Fruit fly (Drosophila melanogaster) whole organism, wandering third instar larva: ENCODE measurements around the gene Sry-delta.
A peak's percentile ranks its signal among the peaks of the same experiment; 100 is the strongest.

Experiments used
- Abd-B ChIP-seq: fragments of >200 bp; optimal IDR thresholded peaks from 2 replicates; lab custom pipeline; 2017; ENCODE audit warnings: missing biosample characterization, missing genetic modification characterization
- CG32264 ChIP-seq: fragments of 200-800 bp; sonication (Bioruptor generic); optimal IDR thresholded peaks from 2 replicates; lab custom pipeline; 2016; ENCODE audit warnings: missing biosample characterization, missing genetic modification characterization
- CG9705 ChIP-seq: fragments of 200-800 bp; sonication (Bioruptor generic); optimal IDR thresholded peaks from 2 replicates; lab custom pipeline; 2018; ENCODE audit warnings: missing biosample characterization, mild to moderate bottlenecking, missing genetic modification characterization
- CrebA ChIP-seq: fragments of 200-800 bp; sonication (Bioruptor generic); optimal IDR thresholded peaks from 2 replicates; lab custom pipeline; 2016; ENCODE audit warnings: missing biosample characterization, mild to moderate bottlenecking, missing genetic modification characterization, borderline replicate concordance
- Dfd ChIP-seq: fragments of >200 bp; optimal IDR thresholded peaks from 2 replicates; lab custom pipeline; 2017; ENCODE audit warnings: missing biosample characterization, missing genetic modification characterization
- Dif ChIP-seq: fragments of 200-275, 200-300 bp; sonication (Bioruptor generic); optimal IDR thresholded peaks from 2 replicates; lab custom pipeline; 2018; ENCODE audit warnings: missing biosample characterization, missing genetic modification characterization; ENCODE audit not compliant: partially characterized antibody
- GATAd ChIP-seq: sonication (Bioruptor generic); optimal IDR thresholded peaks from 2 replicates; lab custom pipeline; 2016; ENCODE audit warnings: missing biosample characterization, missing genetic modification characterization
- HLH106 ChIP-seq: fragments of 200-800 bp; optimal IDR thresholded peaks from 3 replicates; lab custom pipeline; 2019; ENCODE audit warnings: missing biosample characterization, mild to moderate bottlenecking, missing genetic modification characterization, moderate library complexity
- Hnf4 ChIP-seq: fragments of 200-800 bp; sonication (Bioruptor generic); optimal IDR thresholded peaks from 2 replicates; lab custom pipeline; 2016; ENCODE audit warnings: missing biosample characterization, mild to moderate bottlenecking, missing genetic modification characterization
- Hr78 ChIP-seq: fragments of >200 bp; optimal IDR thresholded peaks from 2 replicates; lab custom pipeline; 2017; ENCODE audit warnings: missing biosample characterization, missing genetic modification characterization
- Hr83 ChIP-seq: fragments of 200-300 bp; sonication (Bioruptor generic); optimal IDR thresholded peaks from 2 replicates; lab custom pipeline; 2016; ENCODE audit warnings: missing biosample characterization, mild to moderate bottlenecking, missing genetic modification characterization, moderate library complexity; ENCODE audit not compliant: poor library complexity, severe bottlenecking
- Jra ChIP-seq: sonication (Bioruptor generic); optimal IDR thresholded peaks from 2 replicates; lab custom pipeline; 2016; ENCODE audit warnings: missing biosample characterization, missing genetic modification characterization
- Mio ChIP-seq: sonication (Bioruptor generic); optimal IDR thresholded peaks from 2 replicates; lab custom pipeline; 2016; ENCODE audit warnings: missing biosample characterization, missing genetic modification characterization
- Myc ChIP-seq: fragments of >200 bp; optimal IDR thresholded peaks from 2 replicates; lab custom pipeline; 2017
- N ChIP-seq: fragments of >200 bp; optimal IDR thresholded peaks from 2 replicates; lab custom pipeline; 2018; ENCODE audit warnings: missing biosample characterization, missing external identifiers, missing genetic modification characterization
- OdsH ChIP-seq: fragments of 200-800 bp; sonication (Bioruptor generic); optimal IDR thresholded peaks from 2 replicates; lab custom pipeline; 2016; ENCODE audit warnings: missing biosample characterization, mild to moderate bottlenecking, missing genetic modification characterization
- Rel ChIP-seq, 2 experiments: fragments of 200-800 bp; sonication (Bioruptor generic) in 1 of 2; optimal IDR thresholded peaks; 2 replicates in 1 of 2; 3 replicates in 1 of 2; lab custom pipeline; 2016 to 2019; ENCODE audit warnings: mild to moderate bottlenecking in 2 of 2, missing biosample characterization in 2 of 2, missing genetic modification characterization in 2 of 2, moderate library complexity in 1 of 2
- Sp1 ChIP-seq: fragments of 200-800 bp; sonication (Bioruptor generic); optimal IDR thresholded peaks from 3 replicates; lab custom pipeline; 2019; ENCODE audit warnings: missing biosample characterization, mild to moderate bottlenecking, missing genetic modification characterization, moderate library complexity
- Vsx2 ChIP-seq: fragments of 200-300, 225-300 bp; sonication (Bioruptor generic); optimal IDR thresholded peaks from 2 replicates; lab custom pipeline; 2018; ENCODE audit warnings: missing biosample characterization, missing genetic modification characterization; ENCODE audit not compliant: partially characterized antibody
- br ChIP-seq: fragments of 200-800 bp; sonication (Bioruptor generic); optimal IDR thresholded peaks from 2 replicates; lab custom pipeline; 2016; ENCODE audit warnings: missing biosample characterization, missing genetic modification characterization
- brk ChIP-seq: fragments of 200-800 bp; sonication (Bioruptor generic); optimal IDR thresholded peaks from 2 replicates; lab custom pipeline; 2016; ENCODE audit warnings: missing biosample characterization, mild to moderate bottlenecking, missing genetic modification characterization
- dl ChIP-seq, 2 experiments: fragments of 175-275, 200-275 bp in 1 of 2; fragments of 200-275 bp in 1 of 2; sonication (Bioruptor generic); optimal IDR thresholded peaks; lab custom pipeline; 2018; ENCODE audit warnings: mild to moderate bottlenecking in 2 of 2, missing biosample characterization in 2 of 2, missing genetic modification characterization in 2 of 2, moderate library complexity in 2 of 2; ENCODE audit not compliant: partially characterized antibody in 2 of 2, insufficient read depth in 1 of 2
- dmrt93B ChIP-seq: fragments of 200-800 bp; sonication (Bioruptor generic); optimal IDR thresholded peaks from 2 replicates; lab custom pipeline; 2018; ENCODE audit warnings: missing biosample characterization, mild to moderate bottlenecking, missing genetic modification characterization
- dsf ChIP-seq: sonication (Bioruptor generic); optimal IDR thresholded peaks from 2 replicates; lab custom pipeline; 2016; ENCODE audit warnings: missing biosample characterization, missing genetic modification characterization, borderline replicate concordance
- ey ChIP-seq: fragments of 200-800 bp; sonication (Bioruptor generic); optimal IDR thresholded peaks from 2 replicates; lab custom pipeline; 2016; ENCODE audit warnings: missing biosample characterization, missing genetic modification characterization
- foxo ChIP-seq, 2 experiments: fragments of 200-800 bp; sonication (Bioruptor generic); optimal IDR thresholded peaks; 2 replicates in 1 of 2; 3 replicates in 1 of 2; lab custom pipeline; 2016 to 2017; ENCODE audit warnings: missing biosample characterization in 2 of 2, missing genetic modification characterization in 2 of 2
- fru ChIP-seq: fragments of 200-800 bp; sonication (Bioruptor generic); optimal IDR thresholded peaks from 3 replicates; lab custom pipeline; 2016; ENCODE audit warnings: missing biosample characterization, mild to moderate bottlenecking, missing genetic modification characterization
- h ChIP-seq: fragments of 200-800 bp; sonication (Bioruptor generic); optimal IDR thresholded peaks from 3 replicates; lab custom pipeline; 2016; ENCODE audit warnings: missing biosample characterization, mild to moderate bottlenecking, missing genetic modification characterization
- jim ChIP-seq: fragments of 175-275, 200-325 bp; sonication (Bioruptor generic); optimal IDR thresholded peaks from 2 replicates; lab custom pipeline; 2016; ENCODE audit warnings: missing biosample characterization, mild to moderate bottlenecking, missing genetic modification characterization
- lola ChIP-seq: fragments of >200 bp; optimal IDR thresholded peaks from 2 replicates; lab custom pipeline; 2017; ENCODE audit warnings: missing biosample characterization, missing genetic modification characterization
- pan ChIP-seq: fragments of >200 bp; optimal IDR thresholded peaks from 2 replicates; lab custom pipeline; 2017
- psq ChIP-seq: fragments of 200-800 bp; sonication (Bioruptor generic); optimal IDR thresholded peaks from 3 replicates; lab custom pipeline; 2017; ENCODE audit warnings: missing biosample characterization, mild to moderate bottlenecking, missing genetic modification characterization, moderate library complexity
- rgr ChIP-seq: fragments of 200-800 bp; sonication (Bioruptor generic); optimal IDR thresholded peaks from 3 replicates; lab custom pipeline; 2016; ENCODE audit warnings: missing biosample characterization, mild to moderate bottlenecking, missing genetic modification characterization
- sage ChIP-seq: fragments of 200-800 bp; sonication (Bioruptor generic); optimal IDR thresholded peaks from 2 replicates; lab custom pipeline; 2016; ENCODE audit warnings: missing biosample characterization, mild to moderate bottlenecking, missing genetic modification characterization
- sv ChIP-seq: fragments of 200-800 bp; sonication (Bioruptor generic); optimal IDR thresholded peaks from 3 replicates; lab custom pipeline; 2016; ENCODE audit warnings: missing biosample characterization, missing genetic modification characterization
- tai ChIP-seq: sonication (Bioruptor generic); optimal IDR thresholded peaks from 2 replicates; lab custom pipeline; 2016; ENCODE audit warnings: missing biosample characterization, missing genetic modification characterization
- usp ChIP-seq: fragments of >200 bp; optimal IDR thresholded peaks from 2 replicates; lab custom pipeline; 2017; ENCODE audit warnings: missing biosample characterization, missing genetic modification characterization
- woc ChIP-seq: sonication (Bioruptor generic); optimal IDR thresholded peaks from 2 replicates; lab custom pipeline; 2016; ENCODE audit warnings: missing biosample characterization, mild to moderate bottlenecking, missing genetic modification characterization

The Sry-delta gene

dm6 chr3R:30040879-30041278 lies 2.3 kb upstream of the Sry-delta start:
- TF ChIP-seq jim (GFP tag; lab: Kevin White, UChicago) (no peak), woc (GFP tag; lab: Kevin White, UChicago) (no peak), Mio (GFP tag; lab: Kevin White, UChicago) (no peak), sage (GFP tag; lab: Kevin White, UChicago) (no peak), dmrt93B (no peak), rgr (no peak), Dfd (GFP tag; lab: Kevin White, UChicago) (no peak), fru (GFP tag; lab: Kevin White, UChicago) (no peak), GATAd (no peak)

DNA sequence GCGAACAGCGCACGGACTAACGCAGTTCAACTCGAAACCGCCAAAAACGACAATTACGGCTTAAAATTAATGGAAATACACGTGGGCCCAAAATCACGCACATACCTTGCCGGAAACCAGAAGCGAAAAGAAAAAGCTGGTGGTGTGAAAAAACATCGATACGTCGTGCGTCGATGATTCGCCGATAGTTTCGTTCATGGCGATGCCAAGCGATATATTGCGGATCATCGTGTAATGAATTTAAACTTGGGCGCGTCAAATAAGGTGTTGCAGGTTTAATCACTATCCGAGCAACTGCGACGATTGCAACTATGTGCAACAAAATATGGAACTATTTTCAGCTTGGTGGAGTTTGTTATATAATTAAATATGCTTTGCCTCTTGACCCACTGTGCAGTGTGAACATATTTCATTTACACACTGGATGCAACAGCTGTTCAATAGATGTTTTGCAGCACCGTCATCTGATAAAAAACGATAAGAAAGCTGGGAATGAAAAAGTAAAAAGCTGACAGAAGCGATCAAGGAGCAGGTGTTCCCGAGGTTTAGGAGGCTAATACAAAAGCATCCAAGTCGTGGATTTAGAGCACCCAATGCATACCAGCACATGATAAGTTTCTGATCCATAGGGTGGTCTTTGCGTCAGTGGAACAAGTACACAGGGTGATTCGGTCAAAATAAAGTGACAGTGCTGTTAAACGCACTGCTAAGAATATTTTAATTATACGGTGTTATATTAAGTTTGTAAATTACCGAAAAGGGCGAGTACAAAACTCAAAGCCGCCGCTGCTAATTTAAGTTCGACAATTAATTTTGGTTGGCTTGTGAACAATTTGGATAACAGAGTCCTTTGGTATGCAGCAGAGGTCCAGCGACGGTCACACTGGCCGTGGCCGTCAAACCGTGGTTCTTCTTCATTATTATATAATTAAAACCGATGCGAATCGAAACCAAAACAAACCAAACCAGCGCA lies 3.2 kb downstream of the Sry-delta start, which contains the start of the genes RpL32 and CG7943:
TSS of gene RpL32 (minus strand) at position 133 of the 973 bp plus-strand sequence.
TSS of gene CG7943 (plus strand) at position 442 of the 973 bp plus-strand sequence.
- no peak for TF ChIP-seq CrebA (GFP tag; lab: Kevin White, UChicago)
- TF ChIP-seq Dfd (GFP tag; lab: Kevin White, UChicago) = no peak
- peak; percentile 92 for TF ChIP-seq Sp1 (GFP tag; lab: Kevin White, UChicago)
- peak; percentile 74 for TF ChIP-seq Mio (GFP tag; lab: Kevin White, UChicago)
- TF ChIP-seq dmrt93B = peak; percentile 97
- no peak for TF ChIP-seq brk
- peak; percentile 89 for TF ChIP-seq dsf (GFP tag; lab: Kevin White, UChicago)
- TF ChIP-seq sage (GFP tag; lab: Kevin White, UChicago) = peak; percentile 88
- TF ChIP-seq br (GFP tag; lab: Kevin White, UChicago) = peak; percentile 95
- peak; percentile 82 for TF ChIP-seq sv (GFP tag; lab: Kevin White, UChicago)
- TF ChIP-seq Dif (GFP tag; lab: Kevin White, UChicago) = no peak
- peak; percentile 89 for TF ChIP-seq ey (GFP tag; lab: Kevin White, UChicago)
- no peak for TF ChIP-seq N (GFP tag; lab: Kevin White, UChicago)
- no peak for TF ChIP-seq lola (GFP tag; lab: Kevin White, UChicago)
- TF ChIP-seq usp (GFP tag; lab: Kevin White, UChicago) = no peak
- TF ChIP-seq Vsx2 = no peak
- TF ChIP-seq dl (GFP tag; optimal IDR thresholded peaks at IDR 0.05; lab: Kevin White, UChicago; ENCODE audit: insufficient read depth in 1 of 2, partially characterized antibody in 2 of 2) = no peak
- TF ChIP-seq h = peak; percentile 97
- peak; percentile 95 for TF ChIP-seq HLH106 (tag; lab: Kevin White, UChicago)
- peak; percentile 93 for TF ChIP-seq woc (GFP tag; lab: Kevin White, UChicago)
- TF ChIP-seq Rel (GFP tag; optimal IDR thresholded peaks at IDR 0.05; lab: Kevin White, UChicago) = no peak
- TF ChIP-seq Rel (tag; optimal IDR thresholded peaks at IDR 0.05; lab: Kevin White, UChicago) = peak; percentile 67
- TF ChIP-seq Jra (GFP tag; lab: Kevin White, UChicago) = peak; percentile 93
- peak; percentile 34 for TF ChIP-seq jim (GFP tag; lab: Kevin White, UChicago)
- peak; percentile 96 for TF ChIP-seq fru (GFP tag; lab: Kevin White, UChicago)
- peak; percentile 95 for TF ChIP-seq Hnf4
- peak; percentile 83 for TF ChIP-seq psq (GFP tag; lab: Kevin White, UChicago)
- TF ChIP-seq CG9705 (GFP tag; lab: Kevin White, UChicago) = peak; percentile 96
- peak; percentile 95 for TF ChIP-seq rgr
- no peak for TF ChIP-seq tai
- TF ChIP-seq Hr83 = peak; percentile 99
- TF ChIP-seq GATAd = peak; percentile 90
- peak; percentile 76 for TF ChIP-seq Myc (lab: Kevin White, UChicago)
- peak; percentile 91 for TF ChIP-seq OdsH (GFP tag; lab: Kevin White, UChicago)
- no peak for TF ChIP-seq pan (lab: Kevin White, UChicago)
- peak; percentile 84 to 96 for TF ChIP-seq foxo (GFP tag; optimal IDR thresholded peaks at IDR 0.05; lab: Kevin White, UChicago)
- TF ChIP-seq CG32264 (GFP tag; lab: Kevin White, UChicago) = peak; percentile 94
- TF ChIP-seq Hr78 (GFP tag; lab: Kevin White, UChicago) = no peak
- no peak for TF ChIP-seq Abd-B (GFP tag; lab: Kevin White, UChicago)
- TF ChIP-seq, all 38 proteins: peak for 25
